Worm (Caenorhabditis elegans) whole organism, late embryonic: ENCODE data around the gene srw-40.
A peak's percentile ranks its signal among the peaks of the same experiment; 100 is the strongest.

Experiments used
- C08G9.2 ChIP-seq: sonication (generic microtip); optimal IDR thresholded peaks from 2 replicates; lab custom pipeline; 2016; ENCODE audit warnings: mild to moderate bottlenecking, missing genetic modification characterization, moderate library complexity, missing compliant biosample characterization
- F13H6.1 ChIP-seq: sonication (generic microtip); optimal IDR thresholded peaks from 2 replicates; lab custom pipeline; 2016; ENCODE audit warnings: missing genetic modification characterization, missing compliant biosample characterization
- ama-1 ChIP-seq: fragments of 150-350 bp; optimal IDR thresholded peaks from 2 replicates; lab custom pipeline; 2014
- ceh-14 ChIP-seq: sonication (generic microtip); optimal IDR thresholded peaks from 2 replicates; lab custom pipeline; 2016; ENCODE audit warnings: missing genotype, missing genetic modification characterization, missing compliant biosample characterization
- ceh-2 ChIP-seq: sonication (generic microtip); optimal IDR thresholded peaks from 2 replicates; lab custom pipeline; 2016; ENCODE audit warnings: missing genotype, missing genetic modification characterization, missing compliant biosample characterization
- ceh-30 ChIP-seq: fragments of 150-350 bp; optimal IDR thresholded peaks from 2 replicates; lab custom pipeline; 2014; ENCODE audit warnings: missing biosample characterization, missing genetic modification characterization
- ceh-6 ChIP-seq: fragments of 200-800 bp; sonication (Bioruptor generic); optimal IDR thresholded peaks from 2 replicates; lab custom pipeline; 2018; ENCODE audit warnings: mild to moderate bottlenecking, missing genetic modification characterization, missing compliant biosample characterization
- ets-4 ChIP-seq: sonication (generic microtip); optimal IDR thresholded peaks from 2 replicates; lab custom pipeline; 2016; ENCODE audit warnings: missing genetic modification characterization, missing compliant biosample characterization
- eyg-1 ChIP-seq: sonication (generic microtip); optimal IDR thresholded peaks from 2 replicates; lab custom pipeline; 2016; ENCODE audit warnings: missing genotype, missing genetic modification characterization, missing compliant biosample characterization
- fkh-10 ChIP-seq: fragments of 150-350 bp; optimal IDR thresholded peaks from 2 replicates; lab custom pipeline; 2014; ENCODE audit warnings: missing biosample characterization, missing genetic modification reagents, missing genetic modification characterization
- fkh-6 ChIP-seq: sonication (generic microtip); optimal IDR thresholded peaks from 2 replicates; lab custom pipeline; 2016; ENCODE audit warnings: missing genetic modification characterization, missing compliant biosample characterization
- hlh-13 ChIP-seq: fragments of 200-800 bp; sonication (Bioruptor generic); optimal IDR thresholded peaks from 2 replicates; lab custom pipeline; 2018; ENCODE audit warnings: mild to moderate bottlenecking, missing genetic modification characterization, missing compliant biosample characterization
- hlh-15 ChIP-seq: sonication (generic microtip); optimal IDR thresholded peaks from 2 replicates; lab custom pipeline; 2016; ENCODE audit warnings: missing genetic modification characterization, missing compliant biosample characterization
- hlh-30 ChIP-seq: sonication (generic microtip); optimal IDR thresholded peaks from 2 replicates; lab custom pipeline; 2017; ENCODE audit warnings: antibody characterized with exemption, missing genetic modification characterization, missing compliant biosample characterization; ENCODE audit not compliant: insufficient read depth
- hlh-6 ChIP-seq: sonication (generic microtip); optimal IDR thresholded peaks from 2 replicates; lab custom pipeline; 2016; ENCODE audit warnings: missing genotype, missing genetic modification characterization, missing compliant biosample characterization
- lim-6 ChIP-seq: sonication (generic microtip); optimal IDR thresholded peaks from 2 replicates; lab custom pipeline; 2016; ENCODE audit warnings: missing genetic modification characterization, missing compliant biosample characterization
- mec-3 ChIP-seq: sonication (generic microtip); optimal IDR thresholded peaks from 2 replicates; lab custom pipeline; 2016; ENCODE audit warnings: borderline replicate concordance, missing genetic modification characterization, missing compliant biosample characterization
- nfya-1 ChIP-seq: sonication (generic microtip); optimal IDR thresholded peaks from 2 replicates; lab custom pipeline; 2017; ENCODE audit warnings: missing genetic modification characterization, mild to moderate bottlenecking, missing compliant biosample characterization, antibody characterized with exemption, moderate library complexity
- nhr-11 ChIP-seq: fragments of 150-350 bp; optimal IDR thresholded peaks from 2 replicates; lab custom pipeline; 2014; ENCODE audit warnings: missing biosample characterization, missing genetic modification characterization
- odd-2 ChIP-seq: sonication (generic microtip); optimal IDR thresholded peaks from 2 replicates; lab custom pipeline; 2017; ENCODE audit warnings: antibody characterized with exemption, mild to moderate bottlenecking, missing genetic modification characterization, missing compliant biosample characterization
- pax-1 ChIP-seq: fragments of 150-350 bp; optimal IDR thresholded peaks from 2 replicates; lab custom pipeline; 2014; ENCODE audit warnings: missing biosample characterization, missing genetic modification characterization
- pqm-1 ChIP-seq: sonication (generic microtip); optimal IDR thresholded peaks from 2 replicates; lab custom pipeline; 2016; ENCODE audit warnings: missing genetic modification characterization, missing compliant biosample characterization
- rnt-1 ChIP-seq: sonication (generic microtip); optimal IDR thresholded peaks from 2 replicates; lab custom pipeline; 2016; ENCODE audit warnings: missing genetic modification characterization, missing compliant biosample characterization
- sdc-2 ChIP-seq: sonication (generic microtip); optimal IDR thresholded peaks from 2 replicates; lab custom pipeline; 2016; ENCODE audit warnings: missing genotype, missing genetic modification characterization, missing compliant biosample characterization
- sox-2 ChIP-seq: fragments of 200-800 bp; sonication (Bioruptor generic); IDR thresholded peaks from 2 replicates; pipeline ENCODE4 v1.3.6; 2022; ENCODE audit warnings: missing genetic modification reagents, missing genetic modification characterization, missing compliant biosample characterization
- sox-4 ChIP-seq: sonication (generic microtip); optimal IDR thresholded peaks from 2 replicates; lab custom pipeline; 2017; ENCODE audit warnings: mild to moderate bottlenecking, missing genetic modification characterization, inconsistent platforms, missing compliant biosample characterization
- syd-9 ChIP-seq: sonication (generic microtip); optimal IDR thresholded peaks from 2 replicates; lab custom pipeline; 2016; ENCODE audit warnings: mild to moderate bottlenecking, missing genetic modification characterization, moderate library complexity, missing compliant biosample characterization
- unc-42 ChIP-seq: sonication (generic microtip); optimal IDR thresholded peaks from 2 replicates; lab custom pipeline; 2016; ENCODE audit warnings: missing genotype, missing genetic modification characterization, missing compliant biosample characterization
- unc-55 ChIP-seq: sonication (generic microtip); optimal IDR thresholded peaks from 2 replicates; lab custom pipeline; 2017; ENCODE audit warnings: missing biosample characterization, missing genetic modification reagents, missing genetic modification characterization
- unc-86 ChIP-seq: sonication (generic microtip); optimal IDR thresholded peaks from 2 replicates; lab custom pipeline; 2016; ENCODE audit warnings: missing genetic modification characterization, missing compliant biosample characterization
- zip-5 ChIP-seq: sonication (generic microtip); optimal IDR thresholded peaks from 2 replicates; lab custom pipeline; 2016; ENCODE audit warnings: missing genetic modification characterization, missing compliant biosample characterization
- ztf-16 ChIP-seq: sonication (generic microtip); optimal IDR thresholded peaks from 2 replicates; lab custom pipeline; 2017; ENCODE audit warnings: missing genetic modification characterization, missing compliant biosample characterization

The srw-40 gene

DNA sequence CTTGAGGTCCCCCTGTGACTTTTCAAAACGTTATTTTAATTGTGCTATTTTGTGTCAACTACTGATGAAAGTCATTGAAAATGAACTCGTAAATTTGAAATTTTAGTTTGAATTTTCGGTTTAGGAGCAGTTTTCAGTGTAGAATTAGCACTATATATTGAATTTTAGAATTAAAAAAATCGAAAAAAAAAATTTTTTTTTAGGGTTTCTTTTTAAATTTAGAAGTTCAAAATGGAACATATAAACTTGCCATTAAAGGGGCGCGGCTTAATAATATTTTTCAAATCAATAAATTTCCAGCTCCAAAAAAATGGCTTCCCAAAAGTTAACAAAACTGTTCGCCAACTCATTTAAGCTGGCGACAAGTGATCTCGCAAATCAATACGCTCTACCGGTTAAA, 35.0 kb upstream of the srw-40 start, which contains the start of gene H20J04.9:
Gene H20J04.9, plus strand, starts transcription at position 301 of the 400 bp plus-strand sequence.
- TF ChIP-seq fkh-6 (tag; lab: Kevin White, UChicago) = no peak
- TF ChIP-seq, all 69 proteins: peak for 0

DNA sequence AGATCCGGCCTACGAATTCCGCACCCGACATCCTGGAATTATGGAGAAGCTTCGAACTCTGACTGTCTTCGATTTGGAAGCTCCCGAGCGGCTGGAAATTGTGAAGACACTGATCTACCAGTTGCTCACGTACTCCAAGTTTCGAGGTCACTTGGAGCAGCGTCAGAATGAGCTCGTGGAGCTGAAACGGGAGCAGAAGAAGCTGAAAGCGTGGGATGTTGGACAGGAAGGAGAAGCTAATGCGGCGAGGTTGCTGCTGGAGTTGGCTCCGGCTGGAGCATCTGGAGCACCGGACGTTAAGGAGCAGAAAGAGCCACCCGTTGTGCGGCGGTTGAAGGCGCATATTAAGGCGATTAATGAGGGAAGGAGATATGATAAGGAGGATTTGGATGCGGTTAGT, 28.4 kb upstream of the srw-40 start:
- TF ChIP-seq C08G9.2 (tag; lab: Kevin White, UChicago) (no peak), hlh-6 (tag; lab: Kevin White, UChicago) (peak; percentile 30), rnt-1 (tag; lab: Kevin White, UChicago) (no peak), ets-4 (tag; lab: Kevin White, UChicago) (no peak), ama-1 (lab: Kevin White, UChicago) (no peak), unc-86 (tag; lab: Kevin White, UChicago) (no peak), ceh-2 (tag; lab: Kevin White, UChicago) (no peak)

DNA sequence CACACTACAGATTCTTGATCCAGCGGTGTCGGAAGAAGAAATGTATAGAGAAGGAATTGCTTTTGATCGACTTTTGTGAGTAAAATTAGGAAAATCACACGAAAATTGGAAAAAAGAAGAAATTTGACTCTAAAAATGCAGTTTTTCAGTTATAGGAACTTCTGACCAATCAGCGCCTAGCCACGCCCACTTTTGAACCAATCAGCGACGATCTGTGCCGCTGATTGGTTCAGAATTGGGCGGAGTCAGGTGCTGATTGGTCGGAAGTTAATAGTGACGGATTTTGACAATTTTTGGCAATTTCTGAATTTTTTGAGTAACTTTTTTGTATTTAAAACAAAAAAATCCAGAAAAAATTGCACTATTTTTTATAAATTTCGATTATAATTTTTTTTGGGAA, 25.6 kb upstream of the srw-40 start:
- no peak for TF ChIP-seq ceh-30 (tag; lab: Kevin White, UChicago)
- TF ChIP-seq nfya-1 = peak; percentile 98

DNA sequence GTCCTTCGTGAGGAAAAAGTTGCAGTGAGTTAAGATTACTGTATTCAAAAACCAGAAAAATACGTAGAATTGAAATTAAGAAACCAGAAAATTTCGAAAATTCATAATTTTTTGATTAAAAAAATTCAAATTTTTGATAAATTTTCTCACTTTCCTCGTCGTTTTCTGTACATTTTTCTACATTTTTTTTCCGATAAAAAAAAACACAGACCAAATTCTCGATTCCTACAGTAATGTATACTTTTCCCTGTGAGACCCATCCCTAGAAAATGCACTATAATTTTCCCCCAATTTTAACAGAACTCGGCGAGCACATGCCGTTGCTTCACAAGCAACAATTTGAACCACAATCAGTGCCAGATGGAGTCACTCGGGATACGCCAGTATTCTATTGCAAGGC, 24.0 kb upstream of the srw-40 start, which contains the start of gene athp-2:
Gene athp-2, plus strand, starts transcription at position 301 of the 400 bp plus-strand sequence.
- TF ChIP-seq hlh-15 (tag; lab: Kevin White, UChicago) = no peak
- TF ChIP-seq ceh-14 (tag; lab: Kevin White, UChicago) = no peak
- no peak for TF ChIP-seq unc-55 (GFP tag; lab: Kevin White, UChicago)
- TF ChIP-seq sox-2 (GFP tag; lab: Robert Waterston, UW) = no peak
- TF ChIP-seq syd-9 (tag; lab: Kevin White, UChicago) = no peak
- TF ChIP-seq nhr-11 = no peak
- TF ChIP-seq unc-42 (tag; lab: Kevin White, UChicago) = no peak
- TF ChIP-seq pqm-1 (tag; lab: Kevin White, UChicago) = no peak
- no peak for TF ChIP-seq eyg-1
- TF ChIP-seq rnt-1 (tag; lab: Kevin White, UChicago) = no peak
- TF ChIP-seq zip-5 (tag; lab: Kevin White, UChicago) = no peak
- TF ChIP-seq odd-2 (tag; lab: Kevin White, UChicago) = no peak

DNA sequence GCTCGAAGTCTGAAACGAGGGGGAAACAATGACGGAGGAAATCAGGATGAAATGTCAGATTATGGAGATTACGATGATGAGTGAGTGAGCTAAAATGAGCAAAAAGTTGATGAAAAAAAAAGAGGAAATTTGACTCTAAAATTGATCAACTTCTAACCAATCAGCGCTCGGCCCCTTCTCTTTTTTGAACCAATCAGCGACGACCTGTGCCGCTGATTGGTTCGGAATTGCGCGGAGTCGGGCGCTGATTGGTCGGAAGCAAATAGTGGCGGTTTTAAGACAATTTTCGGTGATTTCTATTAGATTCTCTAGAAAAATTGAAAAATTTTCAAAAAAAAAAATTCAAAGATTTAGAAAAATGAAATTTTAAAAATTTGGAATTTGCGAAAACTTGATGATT, 21.8 kb upstream of the srw-40 start:
- TF ChIP-seq sox-4 (tag; lab: Kevin White, UChicago) = no peak
- TF ChIP-seq nfya-1 = peak; percentile 90

DNA sequence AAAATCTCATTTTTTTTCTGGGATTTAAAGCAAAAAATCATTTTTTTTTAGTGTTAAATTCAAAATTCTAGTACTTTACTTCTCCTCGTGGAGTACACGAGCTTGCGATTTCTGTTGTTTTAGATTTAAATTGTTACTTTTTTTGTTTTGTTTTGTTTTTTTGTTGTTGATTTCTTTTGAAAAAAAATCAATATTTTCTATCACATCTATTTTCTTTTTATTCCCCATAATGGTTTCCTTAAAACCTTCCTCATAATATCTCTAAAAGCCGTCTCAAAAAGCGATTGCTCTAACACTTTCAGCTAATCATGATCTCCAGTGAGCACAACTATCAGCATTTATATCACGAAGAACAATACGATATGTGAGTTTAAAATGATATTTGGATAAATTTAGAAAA, 18.5 kb upstream of the srw-40 start, which contains the start of gene madf-3:
Gene madf-3, plus strand, starts transcription at position 301 of the 400 bp plus-strand sequence.
- TF ChIP-seq odd-2 (tag; lab: Kevin White, UChicago) = no peak
- TF ChIP-seq hlh-13 (GFP tag; lab: Kevin White, UChicago) = no peak
- TF ChIP-seq ceh-6 = no peak

DNA sequence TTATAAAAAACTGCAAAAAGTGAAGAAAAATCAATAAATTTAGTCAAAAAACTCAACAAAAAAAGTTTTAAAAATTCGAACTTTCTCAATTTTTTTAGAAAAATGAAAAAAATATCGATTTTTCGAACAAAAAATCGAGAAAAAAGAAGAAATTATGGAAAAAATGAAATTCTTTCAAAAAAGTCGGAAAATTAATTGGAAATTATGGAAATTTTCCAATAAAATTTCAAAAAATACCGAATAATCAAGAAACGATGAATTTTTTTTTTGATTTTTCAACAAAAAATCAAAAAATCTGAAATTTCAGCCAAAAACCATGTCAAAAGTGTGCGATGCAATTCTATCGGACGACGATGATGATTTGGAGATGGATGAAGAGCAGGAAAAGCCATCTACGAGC, 12.8 kb upstream of the srw-40 start, which contains the start of gene H20J04.4:
Gene H20J04.4, plus strand, starts transcription at position 301 of the 400 bp plus-strand sequence.
- no peak for TF ChIP-seq ama-1 (lab: Kevin White, UChicago)
- no peak for TF ChIP-seq hlh-30
- no peak for TF ChIP-seq zip-5 (tag; lab: Kevin White, UChicago)
- TF ChIP-seq pax-1 (tag; lab: Kevin White, UChicago) = no peak
- TF ChIP-seq mec-3 (tag; lab: Kevin White, UChicago) = no peak
- TF ChIP-seq rnt-1 (tag; lab: Kevin White, UChicago) = no peak
- TF ChIP-seq eyg-1 = no peak
- TF ChIP-seq sdc-2 = no peak
- no peak for TF ChIP-seq nfya-1
- TF ChIP-seq ztf-16 = no peak
- TF ChIP-seq fkh-10 = no peak
- TF ChIP-seq lim-6 (tag; lab: Kevin White, UChicago) = no peak
- no peak for TF ChIP-seq F13H6.1 (tag; lab: Kevin White, UChicago)
- TF ChIP-seq unc-55 (GFP tag; lab: Kevin White, UChicago) = no peak
- TF ChIP-seq, all 69 proteins: peak for 0
